Fruit fly (Drosophila melanogaster): Measurements from ENCODE around the gene CG31142.

CG31142 gene

DNA sequence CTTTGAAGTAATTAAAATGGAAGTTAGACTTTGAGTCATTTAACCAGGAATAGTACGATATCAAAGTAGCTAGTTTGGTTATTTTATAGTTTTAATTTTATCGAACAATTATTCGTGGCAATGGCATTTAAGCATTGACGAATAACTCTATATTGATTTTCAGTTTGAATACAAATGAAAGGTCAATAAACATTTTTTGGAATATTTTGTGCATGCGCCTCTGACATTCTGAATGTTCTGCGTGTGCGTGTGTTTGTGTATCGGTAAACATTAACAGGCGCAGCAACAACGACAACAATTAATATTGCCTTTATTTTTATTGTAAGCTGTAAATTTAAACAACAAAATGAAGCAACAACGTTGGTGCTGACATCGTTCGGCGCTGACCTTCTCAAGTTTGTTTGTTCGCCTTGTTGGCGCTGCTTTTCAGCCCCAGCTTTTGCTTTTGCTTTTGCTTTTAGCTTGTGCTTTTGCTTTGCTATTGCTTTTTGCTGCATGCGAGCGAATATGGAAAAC is 19.6 kb upstream of the CG31142 start (continued):
- no peak for TF ChIP-seq CG6683 (GFP tag; optimal IDR thresholded peaks at IDR 0.05)
- no peak for TF ChIP-seq CG31388 (GFP tag; optimal IDR thresholded peaks at IDR 0.05)
- TF ChIP-seq CG7963 (GFP tag; IDR thresholded peaks at IDR 0.05; ENCODE audit: partially characterized antibody): no peak
- peak; percentile 56 for TF ChIP-seq dmrt99B (tag; optimal IDR thresholded peaks at IDR 0.05)
- peak; percentile 21 for TF ChIP-seq tap (tag; optimal IDR thresholded peaks at IDR 0.05)
- no peak for TF ChIP-seq Poxn (GFP tag; IDR thresholded peaks at IDR 0.05)
- no peak for TF ChIP-seq knrl (GFP tag; IDR thresholded peaks at IDR 0.05; ENCODE audit: partially characterized antibody)
- TF ChIP-seq fru (optimal IDR thresholded peaks at IDR 0.05): no peak
- TF ChIP-seq en (GFP tag; optimal IDR thresholded peaks at IDR 0.05): no peak
- TF ChIP-seq CG17186 (GFP tag; optimal IDR thresholded peaks at IDR 0.05): no peak
- TF ChIP-seq fd102C (GFP tag; optimal IDR thresholded peaks at IDR 0.05): no peak
- no peak for TF ChIP-seq Elba2 (GFP tag; optimal IDR thresholded peaks at IDR 0.05)
- no peak for TF ChIP-seq CG5953 (GFP tag; IDR thresholded peaks at IDR 0.05)
- no peak for TF ChIP-seq lmd (GFP tag; IDR thresholded peaks at IDR 0.05)
- peak; percentile 24 for TF ChIP-seq CG16863 (GFP tag; optimal IDR thresholded peaks at IDR 0.05)
- TF ChIP-seq CG13287 (GFP tag; IDR thresholded peaks at IDR 0.05; ENCODE audit: partially characterized antibody): no peak
- TF ChIP-seq CTCF (GFP tag; optimal IDR thresholded peaks at IDR 0.05): no peak
- TF ChIP-seq sc (optimal IDR thresholded peaks at IDR 0.05): no peak
- no peak for TF ChIP-seq sc (GFP tag; optimal IDR thresholded peaks at IDR 0.05)
- TF ChIP-seq CG12391 (tag; optimal IDR thresholded peaks at IDR 0.05): peak; percentile 3
- TF ChIP-seq bab2 (GFP tag; optimal IDR thresholded peaks at IDR 0.05): peak; percentile 18
- no peak for TF ChIP-seq wor (GFP tag; IDR thresholded peaks at IDR 0.05)
- TF ChIP-seq eyg (GFP tag; optimal IDR thresholded peaks at IDR 0.05): peak; percentile 19
- no peak for TF ChIP-seq CG14050 (GFP tag; IDR thresholded peaks at IDR 0.05)
- no peak for TF ChIP-seq HLH3B (GFP tag; IDR thresholded peaks at IDR 0.05)
- no peak for TF ChIP-seq CG11456 (GFP tag; IDR thresholded peaks at IDR 0.05)
- no peak for TF ChIP-seq hb (GFP tag; IDR thresholded peaks at IDR 0.05; ENCODE audit: partially characterized antibody)
- no peak for TF ChIP-seq lola (GFP tag; optimal IDR thresholded peaks at IDR 0.05)
- no peak for TF ChIP-seq vvl (GFP tag; IDR thresholded peaks at IDR 0.05)
- TF ChIP-seq CG6272 (GFP tag; IDR thresholded peaks at IDR 0.05): no peak
- TF ChIP-seq slp2 (GFP tag; optimal IDR thresholded peaks at IDR 0.05): no peak
- no peak for TF ChIP-seq gsb (GFP tag; IDR thresholded peaks at IDR 0.05)
- peak; percentile 17 for TF ChIP-seq grau (tag; optimal IDR thresholded peaks at IDR 0.05)
- no peak for TF ChIP-seq cwo (GFP tag; optimal IDR thresholded peaks at IDR 0.05)
- TF ChIP-seq CG2129 (GFP tag; IDR thresholded peaks at IDR 0.05; ENCODE audit: partially characterized antibody): no peak
- TF ChIP-seq h (optimal IDR thresholded peaks at IDR 0.05): no peak
- no peak for TF ChIP-seq insv (GFP tag; optimal IDR thresholded peaks at IDR 0.05)
- TF ChIP-seq kni (GFP tag; optimal IDR thresholded peaks at IDR 0.05): peak; percentile 15
- no peak for TF ChIP-seq lbe (GFP tag; optimal IDR thresholded peaks at IDR 0.05)
- TF ChIP-seq sna (GFP tag; IDR thresholded peaks at IDR 0.05; ENCODE audit: partially characterized antibody): no peak
- peak; percentile 39 for TF ChIP-seq CG12299 (tag; optimal IDR thresholded peaks at IDR 0.05)
- TF ChIP-seq disco-r (GFP tag; optimal IDR thresholded peaks at IDR 0.05): no peak
- TF ChIP-seq TFAM (GFP tag; optimal IDR thresholded peaks at IDR 0.05): no peak
- peak; percentile 39 for TF ChIP-seq CG11723 (GFP tag; optimal IDR thresholded peaks at IDR 0.05)
- no peak for TF ChIP-seq trem (tag; optimal IDR thresholded peaks at IDR 0.05)
- no peak for TF ChIP-seq sqz (GFP tag; optimal IDR thresholded peaks at IDR 0.05)
- TF ChIP-seq Max (GFP tag; optimal IDR thresholded peaks at IDR 0.05): no peak
- no peak for TF ChIP-seq Hmx (GFP tag; optimal IDR thresholded peaks at IDR 0.05)
- TF ChIP-seq Tbp (GFP tag; optimal IDR thresholded peaks at IDR 0.05): no peak
- TF ChIP-seq CG2120 (GFP tag; optimal IDR thresholded peaks at IDR 0.05): no peak
- TF ChIP-seq tgo (GFP tag; IDR thresholded peaks at IDR 0.05): no peak
- TF ChIP-seq tx (GFP tag; optimal IDR thresholded peaks at IDR 0.05): no peak
- TF ChIP-seq CG15011 (GFP tag; optimal IDR thresholded peaks at IDR 0.05): peak; percentile 6

Data from whole organism, embryonic.